Worm (Caenorhabditis elegans): ENCODE measurements around the gene srd-34.

The srd-34 gene

ce11 chrV:10536808-10537207 lies 12.1 kb downstream of the srd-34 start (continued):
- TF ChIP-seq D1046.2 (GFP tag; IDR thresholded peaks at IDR 0.05) (peak; percentile 31; the same call in 1 of the 2 replicates), madf-5 (GFP tag; IDR thresholded peaks at IDR 0.05) (no peak), T26A8.4 (GFP tag; IDR thresholded peaks at IDR 0.05) (peak; percentile 89), zip-11 (GFP tag; IDR thresholded peaks at IDR 0.05) (no peak), aha-1 (tag) (peak; percentile 96), skn-1 (tag; optimal IDR thresholded peaks at IDR 0.05) (no peak), lin-1 (GFP tag; IDR thresholded peaks at IDR 0.05) (0 out of 2 replicates have a peak, but pooled peaks have one; percentile 29), unc-62 (GFP tag; optimal IDR thresholded peaks at IDR 0.05 in 1 of 2) (peak in 1 of 2 experiments; percentile 99), unc-62 (tag; optimal IDR thresholded peaks at IDR 0.05) (no peak), nhr-41 (GFP tag; IDR thresholded peaks at IDR 0.05) (no peak), hif-1 (tag; optimal IDR thresholded peaks at IDR 0.05) (peak; percentile 47 to 81), pha-4 (GFP tag; IDR thresholded peaks at IDR 0.05) (peak; percentile 63; the same call in 1 of the 2 replicates), pha-4 (tag; optimal IDR thresholded peaks at IDR 0.05) (peak; percentile 92), mdl-1 (tag; optimal IDR thresholded peaks at IDR 0.05) (peak in 1 of 2 experiments; percentile 90), dve-1 (tag; optimal IDR thresholded peaks at IDR 0.05; ENCODE audit: insufficient read depth) (peak; percentile 92), gei-8 (GFP tag; optimal IDR thresholded peaks at IDR 0.05) (no peak), nhr-42 (GFP tag; IDR thresholded peaks at IDR 0.05) (peak; percentile 71; the same call in 1 of the 2 replicates), nhr-28 (tag; optimal IDR thresholded peaks at IDR 0.05) (peak; percentile 90), lin-15B (tag; optimal IDR thresholded peaks at IDR 0.05) (peak; percentile 8), lin-13 (GFP tag; optimal IDR thresholded peaks at IDR 0.05) (peak; percentile 90), ceh-62 (tag; optimal IDR thresholded peaks at IDR 0.05) (no peak), F49E8.2 (tag; optimal IDR thresholded peaks at IDR 0.05; ENCODE audit: borderline replicate concordance) (no peak), egl-27 (tag; optimal IDR thresholded peaks at IDR 0.05) (no peak), set-16 (GFP tag; IDR thresholded peaks at IDR 0.05) (no peak), ctbp-1 (GFP tag; IDR thresholded peaks at IDR 0.05) (peak; percentile 75), snpc-1.2 (GFP tag; IDR thresholded peaks at IDR 0.05) (no peak), ceh-20 (GFP tag; IDR thresholded peaks at IDR 0.05) (peak; percentile 76), daf-16 (GFP tag; optimal IDR thresholded peaks at IDR 0.05) (peak in 1 of 2 experiments; percentile 71), daf-16 (tag; optimal IDR thresholded peaks at IDR 0.05) (peak; percentile 66), nhr-237 (tag; optimal IDR thresholded peaks at IDR 0.05) (no peak), arid-1 (GFP tag; conservative IDR thresholded peaks at IDR 0.05) (0 out of 2 replicates have a peak, but pooled peaks have one; percentile 10), hmg-1.1 (GFP tag; IDR thresholded peaks at IDR 0.05) (peak; percentile 89), ZK546.5 (tag; optimal IDR thresholded peaks at IDR 0.05) (peak in 1 of 2 experiments; percentile 3), zfp-3 (GFP tag; conservative IDR thresholded peaks at IDR 0.05) (no peak), ces-1 (GFP tag; optimal IDR thresholded peaks at IDR 0.05) (no peak), sdz-12 (GFP tag; optimal IDR thresholded peaks at IDR 0.05) (no peak), ztf-11 (tag; optimal IDR thresholded peaks at IDR 0.05) (no peak), duxl-1 (tag; optimal IDR thresholded peaks at IDR 0.05; ENCODE audit: poor library complexity) (peak; percentile 82), aly-2 (tag; optimal IDR thresholded peaks at IDR 0.05) (no peak), mdt-29 (GFP tag; IDR thresholded peaks at IDR 0.05) (no peak), lir-3 (tag; optimal IDR thresholded peaks at IDR 0.05) (no peak), nhr-25 (tag; optimal IDR thresholded peaks at IDR 0.05; ENCODE audit: borderline replicate concordance, insufficient read depth) (peak; percentile 12), lin-29 (GFP tag; IDR thresholded peaks at IDR 0.05) (0 out of 2 replicates have a peak, but pooled peaks have one; percentile 55), F37D6.2 (tag; optimal IDR thresholded peaks at IDR 0.05) (peak; percentile 85), jun-1 (tag; optimal IDR thresholded peaks at IDR 0.05) (peak; percentile 17), dmd-8 (GFP tag; IDR thresholded peaks at IDR 0.05) (no peak), nhr-76 (tag; optimal IDR thresholded peaks at IDR 0.05) (no peak), tra-1 (GFP tag; IDR thresholded peaks at IDR 0.05) (peak; percentile 64; the same call in 1 of the 2 replicates), php-3 (GFP tag; IDR thresholded peaks at IDR 0.05) (peak; percentile 33; the same call in 1 of the 2 replicates), egl-43 (GFP tag; IDR thresholded peaks at IDR 0.05) (peak; percentile 66; the same call in 1 of the 2 replicates), nhr-48 (tag; optimal IDR thresholded peaks at IDR 0.05) (peak; percentile 83)

Measured in whole organism, L4 larva.